Fruit fly (Drosophila melanogaster) Kc167 (cell line): ENCODE measurements around the gene CG45263.

Experiments used
- Myc ChIP-seq: fragments of >200 bp; optimal IDR thresholded peaks from 2 replicates; lab custom pipeline; 2017; ENCODE audit warnings: missing external identifiers
- Sin3A ChIP-seq: fragments of >200 bp; optimal IDR thresholded peaks from 2 replicates; lab custom pipeline; 2018; ENCODE audit warnings: missing external identifiers
- h ChIP-seq: fragments of >200 bp; optimal IDR thresholded peaks from 3 replicates; lab custom pipeline; 2018; ENCODE audit warnings: missing external identifiers
- insv ChIP-seq: fragments of >200 bp; optimal IDR thresholded peaks from 3 replicates; lab custom pipeline; 2018; ENCODE audit warnings: missing external identifiers
- psq ChIP-seq: fragments of >200 bp; optimal IDR thresholded peaks from 2 replicates; lab custom pipeline; 2017; ENCODE audit warnings: missing external identifiers
- ttk ChIP-seq: sonication (Bioruptor generic); optimal IDR thresholded peaks from 2 replicates; lab custom pipeline; 2017; ENCODE audit warnings: missing external identifiers

Gene CG45263

DNA sequence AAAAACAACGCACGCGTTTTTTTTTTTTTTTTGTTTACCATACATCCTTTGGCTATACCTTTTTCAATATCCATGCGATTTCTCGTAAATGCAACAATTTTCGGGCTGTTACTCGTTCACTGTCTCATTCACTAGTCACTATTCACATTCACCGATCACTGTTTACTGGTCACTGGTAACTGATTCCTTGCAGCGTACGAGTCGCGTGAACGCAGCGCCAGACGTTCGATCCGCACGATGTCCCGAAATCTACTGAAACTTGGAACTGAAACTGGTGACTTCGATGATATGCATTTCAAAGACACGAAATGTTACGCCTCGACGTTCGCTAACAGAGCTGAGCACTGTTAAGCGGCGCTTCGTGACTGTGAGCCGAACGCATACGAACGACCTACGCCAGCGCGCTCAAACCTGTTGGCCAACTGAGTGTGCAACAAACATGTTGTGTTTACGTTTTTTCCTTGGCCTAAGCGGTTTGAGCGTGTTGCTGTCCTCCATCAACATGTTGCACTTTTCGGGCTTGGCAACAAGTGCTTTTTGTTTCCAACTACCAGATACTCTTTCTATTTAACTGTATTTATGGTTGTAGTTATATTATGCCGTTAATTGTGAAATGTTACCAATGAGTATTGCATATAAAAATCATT lies at the start of gene CG45263:
Gene CG45263, minus strand, starts transcription at position 257 of the 647 bp plus-strand sequence.
- no peak for TF ChIP-seq ttk (lab: Kevin White, UChicago)
- TF ChIP-seq insv (lab: Kevin White, UChicago) = no peak

DNA sequence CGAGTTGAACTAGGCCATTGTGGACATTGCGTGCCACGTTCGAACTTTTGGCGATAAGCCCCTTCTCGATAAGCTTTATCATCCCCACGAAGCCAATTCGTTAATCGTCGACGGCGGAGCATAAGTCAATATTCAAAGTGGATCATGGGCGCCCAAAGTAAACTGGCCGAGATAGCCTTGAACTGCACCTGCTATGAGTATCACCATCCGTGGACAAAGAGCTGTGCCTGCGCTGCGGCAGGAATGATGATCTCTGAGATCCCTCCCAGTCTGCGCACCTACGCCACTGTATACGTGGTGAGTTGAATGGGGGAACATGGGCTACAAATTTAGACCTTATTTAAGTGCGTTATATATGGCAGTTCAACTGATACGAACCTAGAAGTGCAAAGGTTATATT lies 46.9 kb upstream of the CG45263 start:
- TF ChIP-seq insv (lab: Kevin White, UChicago) (no peak), psq (lab: Kevin White, UChicago) (no peak)

DNA sequence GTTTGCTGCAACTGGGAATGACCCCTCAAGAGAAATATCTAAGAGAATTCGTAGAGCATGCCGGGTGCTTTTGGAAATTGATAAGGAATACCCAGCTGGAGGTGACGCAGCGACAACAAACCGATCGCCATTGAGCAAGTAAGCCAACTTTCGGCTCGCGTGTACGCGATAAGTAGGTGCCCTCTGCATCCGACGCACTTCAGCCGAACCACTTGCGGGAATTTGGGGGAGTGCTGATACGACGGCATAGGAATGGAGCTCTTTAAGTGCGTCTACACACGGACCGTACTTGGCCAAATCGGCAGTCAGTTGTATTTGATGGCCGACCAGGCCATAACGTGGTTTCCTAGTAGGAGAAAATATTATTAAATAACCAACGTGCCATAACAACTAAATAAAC lies 46.3 kb upstream of the CG45263 start, which contains the start of gene CG31259:
Gene CG31259, plus strand, starts transcription at position 277 of the 400 bp plus-strand sequence.
- TF ChIP-seq ttk (lab: Kevin White, UChicago) = no peak
- TF ChIP-seq Sin3A (lab: Kevin White, UChicago) = no peak
- no peak for TF ChIP-seq h
- TF ChIP-seq insv (lab: Kevin White, UChicago) = no peak
- no peak for TF ChIP-seq Myc (lab: Kevin White, UChicago)
- no peak for TF ChIP-seq psq (lab: Kevin White, UChicago)

DNA sequence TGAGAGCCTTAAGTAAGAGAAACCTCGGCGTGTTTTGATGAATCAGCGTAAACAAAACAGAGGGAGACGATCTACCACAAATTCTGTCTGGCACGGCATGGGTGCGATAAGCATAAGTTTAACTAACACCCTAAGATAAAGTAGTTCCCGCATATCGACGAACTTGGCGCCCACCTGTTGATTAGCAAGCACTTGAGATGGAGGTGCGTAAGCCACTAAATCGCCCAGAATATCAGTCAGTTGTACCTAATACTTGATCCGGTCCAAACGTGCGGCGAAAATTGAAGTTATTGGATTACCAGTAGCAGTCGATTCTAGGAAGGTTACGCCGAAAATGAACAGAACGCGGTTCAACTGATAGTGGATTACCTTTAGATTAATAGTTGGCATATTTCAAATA lies 44.1 kb upstream of the CG45263 start, which contains the start of gene CG31454:
Gene CG31454, plus strand, starts transcription at position 160 of the 400 bp plus-strand sequence.
- TF ChIP-seq ttk (lab: Kevin White, UChicago) (no peak), Myc (lab: Kevin White, UChicago) (no peak), psq (lab: Kevin White, UChicago) (no peak), insv (lab: Kevin White, UChicago) (no peak), h (no peak), Sin3A (lab: Kevin White, UChicago) (no peak)

DNA sequence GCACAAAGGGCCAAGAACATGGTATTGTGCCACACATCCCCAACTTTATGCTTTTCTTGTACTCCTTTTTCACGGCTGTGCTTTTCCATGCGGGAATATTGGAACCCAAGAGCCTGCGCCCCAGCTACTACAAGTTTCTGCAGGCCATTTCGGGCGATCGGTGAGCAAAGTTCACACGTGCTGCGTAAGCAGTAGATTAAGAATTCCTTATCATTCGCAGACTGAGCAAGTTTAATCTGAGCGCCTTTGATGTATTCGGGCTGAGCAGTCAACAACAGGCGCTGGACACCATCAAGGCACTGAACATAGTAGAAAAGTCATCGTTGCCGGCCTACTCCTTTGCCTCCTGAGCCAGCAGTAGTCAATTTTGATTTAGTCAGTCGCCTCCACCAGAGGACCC lies 43.4 kb upstream of the CG45263 start:
- TF ChIP-seq Sin3A (lab: Kevin White, UChicago) (no peak), psq (lab: Kevin White, UChicago) (no peak), h (no peak), ttk (lab: Kevin White, UChicago) (no peak), insv (lab: Kevin White, UChicago) (no peak), Myc (lab: Kevin White, UChicago) (no peak)

DNA sequence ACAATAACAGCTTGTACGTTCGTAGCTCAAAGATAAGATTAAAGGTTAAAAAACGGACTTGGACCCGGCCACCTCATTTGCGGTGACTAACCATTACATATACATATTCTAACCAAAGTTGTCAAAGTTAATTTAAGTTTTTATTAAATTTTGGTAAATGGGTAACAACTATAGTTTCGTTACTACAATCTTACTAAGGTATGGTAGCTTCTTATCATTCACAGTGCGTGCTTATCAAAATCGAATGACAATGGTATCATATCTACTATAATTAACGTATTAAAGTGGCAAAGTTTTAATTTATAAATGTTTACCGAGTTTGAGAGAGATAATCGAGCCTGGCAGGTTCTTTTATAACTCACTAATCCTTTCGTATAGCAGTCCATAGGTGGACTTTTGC lies 41.7 kb upstream of the CG45263 start:
- TF ChIP-seq h (no peak), Sin3A (lab: Kevin White, UChicago) (no peak), psq (lab: Kevin White, UChicago) (no peak), ttk (lab: Kevin White, UChicago) (no peak)

DNA sequence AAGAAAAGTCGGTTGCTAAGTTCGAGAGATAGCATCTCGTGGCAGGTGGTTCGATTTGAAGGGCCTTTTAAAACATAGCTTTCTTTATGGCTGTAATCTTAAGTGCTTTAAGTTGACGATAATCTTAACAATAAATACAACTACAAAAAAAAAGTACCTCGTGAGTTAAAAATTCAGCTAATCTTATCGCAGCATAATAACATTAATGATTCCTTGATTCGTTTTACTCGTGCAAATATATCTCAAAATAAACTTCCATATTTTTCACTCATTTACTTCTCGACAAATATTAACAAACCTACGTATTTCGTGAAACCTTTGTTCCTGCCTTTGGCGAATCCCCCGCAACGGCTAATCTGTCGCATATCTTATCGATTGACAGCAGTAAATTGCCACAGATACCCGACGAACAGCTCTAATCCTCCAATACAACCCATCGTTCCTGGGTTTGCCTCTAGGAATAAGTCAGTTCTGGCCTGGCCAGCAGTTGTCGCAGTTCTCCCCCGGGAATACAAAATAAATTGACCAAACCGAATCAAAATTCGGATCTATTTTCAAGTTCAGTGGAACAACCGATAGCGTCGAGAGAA lies 41.2 kb upstream of the CG45263 start:
- no peak for TF ChIP-seq Myc (lab: Kevin White, UChicago)

DNA sequence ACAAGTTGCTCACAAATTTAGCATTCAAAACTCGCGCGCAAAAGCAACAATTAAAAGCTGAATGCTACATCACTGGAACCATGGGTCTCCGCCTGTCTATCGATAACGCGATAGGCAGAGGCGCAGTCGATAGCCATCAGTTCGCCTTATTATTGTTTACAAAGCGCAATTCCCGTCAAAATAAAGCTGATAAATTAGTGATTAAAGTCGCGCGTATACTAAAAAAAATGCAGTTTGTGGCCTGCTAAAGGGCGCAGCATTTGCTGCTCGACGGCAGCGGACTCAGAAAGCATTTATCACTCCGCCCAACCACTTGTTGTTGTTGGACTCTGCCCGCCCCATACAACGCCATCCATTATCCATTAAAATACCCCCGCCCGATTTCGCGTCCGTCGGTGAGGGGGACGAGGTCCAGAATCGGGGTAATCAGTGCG lies 40.4 kb upstream of the CG45263 start, which contains the start of gene CG11737:
Gene CG11737, plus strand, starts transcription at position 117 of the 434 bp plus-strand sequence.
- TF ChIP-seq Sin3A (lab: Kevin White, UChicago) = no peak
- no peak for TF ChIP-seq h
- TF ChIP-seq psq (lab: Kevin White, UChicago) = no peak
- TF ChIP-seq ttk (lab: Kevin White, UChicago) = no peak
- TF ChIP-seq insv (lab: Kevin White, UChicago) = no peak
- no peak for TF ChIP-seq Myc (lab: Kevin White, UChicago)

DNA sequence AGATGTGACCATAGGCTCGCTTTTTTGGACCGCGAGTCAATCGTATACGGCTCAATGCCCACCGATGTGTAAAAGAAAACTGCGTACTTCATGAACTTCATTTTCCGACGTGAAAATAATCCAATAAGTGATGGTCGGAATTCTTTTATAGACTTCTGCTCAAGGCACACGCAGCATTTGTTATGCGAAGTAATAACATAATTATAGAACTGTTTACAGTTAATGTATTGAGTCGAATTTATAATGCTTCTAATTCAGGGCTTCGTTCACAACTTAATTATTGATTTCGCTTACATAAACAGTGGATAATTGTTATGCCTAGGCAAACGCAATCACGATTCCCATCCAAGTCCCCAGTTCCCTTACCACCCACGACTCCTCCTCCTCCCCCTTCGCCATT lies 35.5 kb upstream of the CG45263 start, which contains the start of gene Or85c:
Gene Or85c, minus strand, starts transcription at position 101 of the 400 bp plus-strand sequence.
- no peak for TF ChIP-seq Sin3A (lab: Kevin White, UChicago)
- no peak for TF ChIP-seq Myc (lab: Kevin White, UChicago)
- TF ChIP-seq h = no peak
- no peak for TF ChIP-seq insv (lab: Kevin White, UChicago)
- TF ChIP-seq ttk (lab: Kevin White, UChicago) = no peak
- TF ChIP-seq psq (lab: Kevin White, UChicago) = no peak

DNA sequence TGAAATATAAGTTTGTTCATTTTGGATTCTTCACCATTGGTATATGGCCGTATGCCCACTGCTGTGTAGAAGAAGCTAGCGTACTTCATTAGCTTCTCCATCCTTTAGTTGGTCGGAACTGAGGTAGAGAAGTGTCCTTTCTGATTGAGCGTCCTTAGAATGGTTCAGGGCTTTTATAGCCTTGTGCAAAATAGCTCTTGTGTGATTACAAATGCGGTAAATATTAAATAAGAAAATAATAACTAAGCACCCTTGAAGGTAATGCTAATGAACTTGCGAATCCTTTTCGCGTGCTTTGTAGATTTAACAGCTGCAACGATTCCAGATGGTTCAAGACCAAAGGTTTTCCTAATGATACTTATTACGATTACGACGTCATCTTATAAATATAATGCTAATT lies 33.8 kb upstream of the CG45263 start, which contains the start of gene Or85b:
Gene Or85b, minus strand, starts transcription at position 101 of the 400 bp plus-strand sequence.
- TF ChIP-seq h = no peak
- no peak for TF ChIP-seq Myc (lab: Kevin White, UChicago)
- TF ChIP-seq insv (lab: Kevin White, UChicago) = no peak
- no peak for TF ChIP-seq ttk (lab: Kevin White, UChicago)
- no peak for TF ChIP-seq psq (lab: Kevin White, UChicago)
- TF ChIP-seq Sin3A (lab: Kevin White, UChicago) = no peak

DNA sequence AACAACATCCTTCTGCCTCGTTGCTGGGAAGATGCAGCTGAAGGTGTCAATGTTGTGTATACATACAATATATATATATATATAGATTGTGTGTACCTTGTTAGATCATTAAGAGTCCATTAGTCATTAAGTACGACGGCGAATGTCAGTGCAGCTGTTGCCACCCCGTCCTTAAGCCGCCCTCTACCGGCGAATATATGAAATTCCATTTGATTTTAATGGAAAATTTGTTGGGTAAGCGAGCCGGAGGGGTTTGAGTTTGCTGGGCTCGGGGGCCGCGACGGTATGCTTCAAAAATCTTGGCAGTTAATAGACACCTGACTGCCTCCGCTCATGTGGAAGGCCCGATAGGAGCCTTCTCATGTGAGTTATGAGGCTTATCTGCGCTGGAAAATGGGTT lies 7.2 kb upstream of the CG45263 start:
- no peak for TF ChIP-seq insv (lab: Kevin White, UChicago)
- TF ChIP-seq ttk (lab: Kevin White, UChicago) = no peak
- no peak for TF ChIP-seq Myc (lab: Kevin White, UChicago)
- no peak for TF ChIP-seq Sin3A (lab: Kevin White, UChicago)
- TF ChIP-seq h = no peak
- no peak for TF ChIP-seq psq (lab: Kevin White, UChicago)

DNA sequence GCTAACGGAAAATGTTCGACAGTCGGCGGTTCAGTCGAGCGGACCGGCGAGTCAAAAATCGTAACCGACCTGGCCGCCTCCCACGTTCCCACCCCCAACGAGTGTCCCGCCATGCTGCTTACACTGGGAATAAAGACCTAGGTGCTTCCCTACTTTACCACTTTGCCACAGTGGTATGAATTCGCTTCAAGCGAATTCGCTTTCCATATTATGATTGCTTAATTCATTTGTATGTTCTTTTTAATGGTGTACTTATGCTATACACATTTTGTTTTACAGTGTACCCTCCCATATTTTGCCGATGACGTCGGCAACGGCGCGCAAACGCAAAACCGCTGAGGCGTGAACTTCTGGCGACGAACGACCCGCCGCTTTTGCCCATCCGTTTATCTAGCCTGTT lies 5.5 kb upstream of the CG45263 start:
- no peak for TF ChIP-seq ttk (lab: Kevin White, UChicago)
- TF ChIP-seq h = no peak
- no peak for TF ChIP-seq Sin3A (lab: Kevin White, UChicago)
- no peak for TF ChIP-seq psq (lab: Kevin White, UChicago)
- no peak for TF ChIP-seq insv (lab: Kevin White, UChicago)
- no peak for TF ChIP-seq Myc (lab: Kevin White, UChicago)
